In genomic region chr3R:11649449-11649848, dm6 we compare ENCODE assay signal across 5 fruit fly cellular contexts.
TF ChIP-seq lines count a peak whose summit lies in the region.

No protein-coding gene starts in this region.

- peak; percentile 39 for TF ChIP-seq CTCF in whole organism, embryonic (GFP tag; optimal IDR thresholded peaks at IDR 0.05; lab: Kevin White, UChicago)

TF ChIP-seq in whole organism, adult, 20 proteins besides CTCF, POLR2A, EP300 and RAD21 (continues in another document):
- TF ChIP-seq Crg-1 (GFP tag; optimal IDR thresholded peaks at IDR 0.05; lab: Kevin White, UChicago) (peak; percentile 33), CG14711 (tag; optimal IDR thresholded peaks at IDR 0.05; lab: Kevin White, UChicago) (peak; percentile 70), toe (GFP tag; optimal IDR thresholded peaks at IDR 0.05; lab: Kevin White, UChicago) (peak; percentile 45), tj (GFP tag; optimal IDR thresholded peaks at IDR 0.05; lab: Kevin White, UChicago) (no peak), CG1620 (GFP tag; optimal IDR thresholded peaks at IDR 0.05; lab: Kevin White, UChicago) (peak; percentile 50), CG12768 (GFP tag; optimal IDR thresholded peaks at IDR 0.05; lab: Kevin White, UChicago) (peak; percentile 80), cnc (optimal IDR thresholded peaks at IDR 0.05; lab: Kevin White, UChicago) (no peak), Hr96 (GFP tag; optimal IDR thresholded peaks at IDR 0.05; lab: Kevin White, UChicago) (peak; percentile 48), CG11617 (GFP tag; optimal IDR thresholded peaks at IDR 0.05; lab: Kevin White, UChicago) (peak; percentile 48), pad (GFP tag; optimal IDR thresholded peaks at IDR 0.05; lab: Kevin White, UChicago) (peak; percentile 36), CG7045 (GFP tag; optimal IDR thresholded peaks at IDR 0.05; lab: Kevin White, UChicago) (peak; percentile 84), CG33017 (tag; optimal IDR thresholded peaks at IDR 0.05; lab: Kevin White, UChicago) (peak; percentile 84), CG7101 (tag; optimal IDR thresholded peaks at IDR 0.05; lab: Kevin White, UChicago) (peak; percentile 82), Clk (GFP tag; optimal IDR thresholded peaks at IDR 0.05; lab: Kevin White, UChicago) (peak; percentile 68), Mnt (GFP tag; optimal IDR thresholded peaks at IDR 0.05; lab: Kevin White, UChicago) (no peak), ovo (GFP tag; optimal IDR thresholded peaks at IDR 0.05; lab: Kevin White, UChicago) (no peak), kay (GFP tag; lab: Kevin White, UChicago; ENCODE audit: borderline replicate concordance) (no peak), CG5204 (GFP tag; optimal IDR thresholded peaks at IDR 0.05; lab: Kevin White, UChicago) (peak; percentile 72)

TF ChIP-seq in whole organism, embryonic, 481 proteins besides CTCF, POLR2A, EP300 and RAD21 (continues in another document):
- TF ChIP-seq CG5245 (GFP tag; optimal IDR thresholded peaks at IDR 0.05; lab: Kevin White, UChicago) (peak; percentile 96), Lhr (GFP tag; optimal IDR thresholded peaks at IDR 0.05; lab: Kevin White, UChicago) (peak; percentile 40), CG12391 (tag; optimal IDR thresholded peaks at IDR 0.05; lab: Kevin White, UChicago) (peak; percentile 94), Max (GFP tag; optimal IDR thresholded peaks at IDR 0.05; lab: Kevin White, UChicago) (peak; percentile 94), NK7.1 (GFP tag; optimal IDR thresholded peaks at IDR 0.05; lab: Kevin White, UChicago) (peak; percentile 93), Dll (GFP tag; IDR thresholded peaks at IDR 0.05; lab: Robert Waterston, UW; ENCODE audit: partially characterized antibody) (no peak), chm (GFP tag; IDR thresholded peaks at IDR 0.05; lab: Robert Waterston, UW) (peak; percentile 95), CG31365 (tag; optimal IDR thresholded peaks at IDR 0.05; lab: Kevin White, UChicago) (peak; percentile 84), CG30403 (GFP tag; optimal IDR thresholded peaks at IDR 0.05; lab: Kevin White, UChicago) (peak; percentile 97), CG1602 (GFP tag; optimal IDR thresholded peaks at IDR 0.05; lab: Kevin White, UChicago) (peak; percentile 94), CG1832 (GFP tag; optimal IDR thresholded peaks at IDR 0.05; lab: Kevin White, UChicago) (no peak), CG2129 (GFP tag; IDR thresholded peaks at IDR 0.05; lab: Robert Waterston, UW; ENCODE audit: partially characterized antibody) (no peak), CG10979 (tag; optimal IDR thresholded peaks at IDR 0.05; lab: Kevin White, UChicago) (peak; percentile 78), CG12236 (GFP tag; optimal IDR thresholded peaks at IDR 0.05; lab: Kevin White, UChicago) (peak; percentile 88), scrt (GFP tag; optimal IDR thresholded peaks at IDR 0.05; lab: Kevin White, UChicago) (peak; percentile 93), CG11093 (GFP tag; IDR thresholded peaks at IDR 0.05; lab: Robert Waterston, UW) (peak; percentile 95), toy (GFP tag; IDR thresholded peaks at IDR 0.05; lab: Robert Waterston, UW) (peak; percentile 94), klu (GFP tag; IDR thresholded peaks at IDR 0.05; lab: Robert Waterston, UW) (peak; percentile 93)

TF ChIP-seq in whole organism, prepupa, 60 proteins besides CTCF, POLR2A, EP300 and RAD21 (continues in another document):
- TF ChIP-seq Eip75B (GFP tag; optimal IDR thresholded peaks at IDR 0.05; lab: Kevin White, UChicago) (peak; percentile 82), salr (GFP tag; optimal IDR thresholded peaks at IDR 0.05; lab: Kevin White, UChicago) (peak; percentile 66 to 71), CG8119 (GFP tag; IDR thresholded peaks at IDR 0.05; lab: Robert Waterston, UW) (peak; percentile 81), Ets96B (tag; optimal IDR thresholded peaks at IDR 0.05; lab: Kevin White, UChicago) (peak; percentile 70), CG16779 (tag; optimal IDR thresholded peaks at IDR 0.05; lab: Kevin White, UChicago) (peak; percentile 59), CG11294 (GFP tag; IDR thresholded peaks at IDR 0.05; lab: Robert Waterston, UW) (peak; percentile 81), esn (GFP tag; optimal IDR thresholded peaks at IDR 0.05; lab: Kevin White, UChicago) (peak; percentile 88), CG8319 (GFP tag; optimal IDR thresholded peaks at IDR 0.05; lab: Kevin White, UChicago) (peak; percentile 82), Met (GFP tag; optimal IDR thresholded peaks at IDR 0.05; lab: Kevin White, UChicago) (peak; percentile 87), Smox (GFP tag; optimal IDR thresholded peaks at IDR 0.05; lab: Kevin White, UChicago) (peak; percentile 85), dac (GFP tag; optimal IDR thresholded peaks at IDR 0.05; lab: Kevin White, UChicago) (peak; percentile 51), CG4318 (GFP tag; optimal IDR thresholded peaks at IDR 0.05; lab: Kevin White, UChicago) (peak; percentile 74), dsx (GFP tag; optimal IDR thresholded peaks at IDR 0.05; lab: Kevin White, UChicago; ENCODE audit: poor library complexity, severe bottlenecking) (peak; percentile 53), CG11762 (GFP tag; optimal IDR thresholded peaks at IDR 0.05; lab: Kevin White, UChicago; ENCODE audit: insufficient read depth) (peak; percentile 83), fkh (GFP tag; optimal IDR thresholded peaks at IDR 0.05; lab: Kevin White, UChicago) (peak; percentile 68), CG1621 (tag; optimal IDR thresholded peaks at IDR 0.05; lab: Kevin White, UChicago) (peak; percentile 66), CG3032 (tag; optimal IDR thresholded peaks at IDR 0.05; lab: Kevin White, UChicago) (peak; percentile 77), CG8632 (GFP tag; optimal IDR thresholded peaks at IDR 0.05; lab: Kevin White, UChicago) (peak; percentile 80), Eip93F (GFP tag; optimal IDR thresholded peaks at IDR 0.05; lab: Kevin White, UChicago) (no peak)

TF ChIP-seq in whole organism, pupa, 21 proteins besides CTCF, POLR2A, EP300 and RAD21:
- peak; percentile 87 for TF ChIP-seq CG10348 (GFP tag; IDR thresholded peaks at IDR 0.05; lab: Robert Waterston, UW)
- peak; percentile 92 for TF ChIP-seq fd96Ca (GFP tag; IDR thresholded peaks at IDR 0.05; lab: Robert Waterston, UW)
- TF ChIP-seq CG9948 (tag; optimal IDR thresholded peaks at IDR 0.05; lab: Kevin White, UChicago) = peak; percentile 68
- TF ChIP-seq CG13204 (GFP tag; optimal IDR thresholded peaks at IDR 0.05; lab: Kevin White, UChicago) = peak; percentile 35
- peak; percentile 72 for TF ChIP-seq CG17806 (tag; optimal IDR thresholded peaks at IDR 0.05; lab: Kevin White, UChicago)
- TF ChIP-seq CG14655 (GFP tag; optimal IDR thresholded peaks at IDR 0.05; lab: Kevin White, UChicago) = peak; percentile 77
- peak; percentile 82 for TF ChIP-seq Pif1A (GFP tag; optimal IDR thresholded peaks at IDR 0.05; lab: Kevin White, UChicago)
- peak; percentile 90 for TF ChIP-seq Ets98B (GFP tag; IDR thresholded peaks at IDR 0.05; lab: Robert Waterston, UW)
- TF ChIP-seq Pif1B (GFP tag; optimal IDR thresholded peaks at IDR 0.05; lab: Kevin White, UChicago) = peak; percentile 67
- TF ChIP-seq CG34367 (tag; optimal IDR thresholded peaks at IDR 0.05; lab: Kevin White, UChicago) = peak; percentile 64
- TF ChIP-seq gl (tag; optimal IDR thresholded peaks at IDR 0.05; lab: Kevin White, UChicago) = no peak
- TF ChIP-seq CG8301 (tag; optimal IDR thresholded peaks at IDR 0.05; lab: Kevin White, UChicago) = peak; percentile 70
- TF ChIP-seq CG12605 (GFP tag; IDR thresholded peaks at IDR 0.05; lab: Robert Waterston, UW) = peak; percentile 76
- TF ChIP-seq Snoo (tag; optimal IDR thresholded peaks at IDR 0.05; lab: Kevin White, UChicago) = peak; percentile 79
- peak; percentile 94 for TF ChIP-seq CG4496 (GFP tag; IDR thresholded peaks at IDR 0.05; lab: Robert Waterston, UW)
- peak; percentile 90 for TF ChIP-seq CG32121 (GFP tag; IDR thresholded peaks at IDR 0.05; lab: Robert Waterston, UW)
- no peak for TF ChIP-seq D1 (tag; optimal IDR thresholded peaks at IDR 0.05; lab: Kevin White, UChicago)
- TF ChIP-seq EcR (GFP tag; optimal IDR thresholded peaks at IDR 0.05; lab: Kevin White, UChicago) = no peak
- peak; percentile 81 for TF ChIP-seq CG15710 (tag; optimal IDR thresholded peaks at IDR 0.05; lab: Kevin White, UChicago)
- TF ChIP-seq rn (GFP tag; IDR thresholded peaks at IDR 0.05; lab: Robert Waterston, UW) = peak; percentile 80
- peak; percentile 76 for TF ChIP-seq CG8159 (tag; optimal IDR thresholded peaks at IDR 0.05; lab: Kevin White, UChicago)

TF ChIP-seq in whole organism, wandering third instar larva, 38 proteins besides CTCF, POLR2A, EP300 and RAD21 (continues in another document):
- no peak for TF ChIP-seq Abd-B (GFP tag; optimal IDR thresholded peaks at IDR 0.05; lab: Kevin White, UChicago)
- peak; percentile 65 for TF ChIP-seq Hr83 (GFP tag; optimal IDR thresholded peaks at IDR 0.05; lab: Kevin White, UChicago; ENCODE audit: poor library complexity, severe bottlenecking)
- peak; percentile 86 for TF ChIP-seq HLH106 (tag; optimal IDR thresholded peaks at IDR 0.05; lab: Kevin White, UChicago)
- TF ChIP-seq Dif (GFP tag; optimal IDR thresholded peaks at IDR 0.05; lab: Kevin White, UChicago; ENCODE audit: partially characterized antibody) = no peak
- peak; percentile 90 for TF ChIP-seq Hnf4 (GFP tag; optimal IDR thresholded peaks at IDR 0.05; lab: Kevin White, UChicago)
- peak; percentile 56 to 90 for TF ChIP-seq foxo (GFP tag; optimal IDR thresholded peaks at IDR 0.05; lab: Kevin White, UChicago)
- TF ChIP-seq dl (GFP tag; optimal IDR thresholded peaks at IDR 0.05; lab: Kevin White, UChicago; ENCODE audit: insufficient read depth in 1 of 2, partially characterized antibody in 2 of 2) = no peak
- peak; percentile 88 for TF ChIP-seq ey (GFP tag; optimal IDR thresholded peaks at IDR 0.05; lab: Kevin White, UChicago)
- TF ChIP-seq psq (GFP tag; optimal IDR thresholded peaks at IDR 0.05; lab: Kevin White, UChicago) = peak; percentile 71
- TF ChIP-seq dsf (GFP tag; optimal IDR thresholded peaks at IDR 0.05; lab: Kevin White, UChicago; ENCODE audit: borderline replicate concordance) = peak; percentile 31
- TF ChIP-seq woc (GFP tag; optimal IDR thresholded peaks at IDR 0.05; lab: Kevin White, UChicago) = peak; percentile 62
- TF ChIP-seq CG32264 (GFP tag; optimal IDR thresholded peaks at IDR 0.05; lab: Kevin White, UChicago) = peak; percentile 29
- TF ChIP-seq rgr (GFP tag; optimal IDR thresholded peaks at IDR 0.05; lab: Kevin White, UChicago) = peak; percentile 88
- no peak for TF ChIP-seq Hr78 (GFP tag; optimal IDR thresholded peaks at IDR 0.05; lab: Kevin White, UChicago)
- peak; percentile 98 for TF ChIP-seq sv (GFP tag; optimal IDR thresholded peaks at IDR 0.05; lab: Kevin White, UChicago)
- peak; percentile 58 for TF ChIP-seq Rel (GFP tag; optimal IDR thresholded peaks at IDR 0.05; lab: Kevin White, UChicago)
- no peak for TF ChIP-seq Rel (tag; optimal IDR thresholded peaks at IDR 0.05; lab: Kevin White, UChicago)
- TF ChIP-seq fru (GFP tag; optimal IDR thresholded peaks at IDR 0.05; lab: Kevin White, UChicago) = peak; percentile 79
- peak; percentile 88 for TF ChIP-seq br (GFP tag; optimal IDR thresholded peaks at IDR 0.05; lab: Kevin White, UChicago)
- peak; percentile 55 for TF ChIP-seq brk (GFP tag; optimal IDR thresholded peaks at IDR 0.05; lab: Kevin White, UChicago)
- TF ChIP-seq Sp1 (GFP tag; optimal IDR thresholded peaks at IDR 0.05; lab: Kevin White, UChicago) = peak; percentile 79
- TF ChIP-seq CG9705 (GFP tag; optimal IDR thresholded peaks at IDR 0.05; lab: Kevin White, UChicago) = peak; percentile 63
- TF ChIP-seq h (GFP tag; optimal IDR thresholded peaks at IDR 0.05; lab: Kevin White, UChicago) = peak; percentile 88
